Worm (Caenorhabditis elegans): ENCODE results near the gene str-204.

DNA sequence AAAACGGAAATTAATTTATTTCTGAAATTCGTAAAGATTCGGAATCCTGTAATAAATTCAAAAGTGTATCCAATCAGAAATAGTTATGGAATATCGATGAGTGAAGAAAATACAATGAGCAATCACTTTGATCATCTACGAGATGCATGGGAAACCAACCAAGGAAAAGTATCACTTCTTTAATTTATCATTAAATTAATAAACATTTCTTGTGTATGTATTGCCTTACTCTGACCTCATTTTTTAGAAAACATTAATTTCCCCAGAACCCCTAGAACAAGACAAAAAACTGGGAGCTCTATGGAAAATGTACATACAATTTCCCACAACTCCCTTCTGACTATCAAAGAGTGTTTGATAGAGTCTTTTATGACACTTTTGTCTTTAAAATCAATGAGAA is 25.5 kb upstream of the str-204 start, which contains the start of gene F10D2.16:
- TF ChIP-seq tbx-7 (tag; optimal IDR thresholded peaks at IDR 0.05) (no peak), elt-2 (tag; optimal IDR thresholded peaks at IDR 0.05) (no peak), nhr-232 (tag; optimal IDR thresholded peaks at IDR 0.05) (no peak), dve-1 (tag; optimal IDR thresholded peaks at IDR 0.05) (no peak), unc-86 (tag; optimal IDR thresholded peaks at IDR 0.05) (no peak), fkh-6 (tag; optimal IDR thresholded peaks at IDR 0.05) (no peak), T23F11.4 (GFP tag; optimal IDR thresholded peaks at IDR 0.05) (no peak)

Data from whole organism, late embryonic.